Worm (Caenorhabditis elegans): Measurements from ENCODE around the gene F57F4.2.

F57F4.2 gene

ce11 chrV:6413057-6413456 is 23.5 kb upstream of the F57F4.2 start (continued):
- TF ChIP-seq ama-1 (optimal IDR thresholded peaks at IDR 0.05) (no peak), tag-97 (GFP tag; IDR thresholded peaks at IDR 0.05) (no peak), zip-11 (GFP tag; IDR thresholded peaks at IDR 0.05) (no peak), ces-1 (GFP tag; optimal IDR thresholded peaks at IDR 0.05) (no peak), nhr-28 (tag; optimal IDR thresholded peaks at IDR 0.05) (peak; percentile 87), daf-16 (GFP tag; optimal IDR thresholded peaks at IDR 0.05) (peak in 1 of 2 experiments; percentile 41), daf-16 (tag; optimal IDR thresholded peaks at IDR 0.05) (peak; percentile 52), daf-12 (tag; optimal IDR thresholded peaks at IDR 0.05) (no peak), hlh-30 (tag; optimal IDR thresholded peaks at IDR 0.05; ENCODE audit: insufficient read depth) (no peak), lin-29 (GFP tag; IDR thresholded peaks at IDR 0.05) (no peak), mdt-29 (GFP tag; IDR thresholded peaks at IDR 0.05) (no peak), mep-1 (tag; optimal IDR thresholded peaks at IDR 0.05) (peak; percentile 30), lir-3 (tag; optimal IDR thresholded peaks at IDR 0.05) (no peak), pqm-1 (tag; optimal IDR thresholded peaks at IDR 0.05) (peak; percentile 97), dve-1 (tag; optimal IDR thresholded peaks at IDR 0.05; ENCODE audit: insufficient read depth) (peak; percentile 86), nhr-77 (tag; optimal IDR thresholded peaks at IDR 0.05) (no peak), Y48G9A.11 (GFP tag; IDR thresholded peaks at IDR 0.05) (no peak), snpc-1.2 (GFP tag; IDR thresholded peaks at IDR 0.05) (no peak), Y105C5A.15 (GFP tag; IDR thresholded peaks at IDR 0.05) (no peak), nhr-111 (GFP tag; optimal IDR thresholded peaks at IDR 0.05) (no peak), dmd-6 (GFP tag; IDR thresholded peaks at IDR 0.05) (peak; percentile 90), nhr-41 (GFP tag; IDR thresholded peaks at IDR 0.05) (no peak), nhr-102 (tag; optimal IDR thresholded peaks at IDR 0.05) (peak; percentile 72), ZK337.2 (GFP tag; IDR thresholded peaks at IDR 0.05) (no peak), F44E2.7 (GFP tag; IDR thresholded peaks at IDR 0.05) (no peak), dmd-9 (GFP tag; IDR thresholded peaks at IDR 0.05) (no peak), cey-2 (tag; optimal IDR thresholded peaks at IDR 0.05; ENCODE audit: borderline replicate concordance, insufficient read depth) (no peak)

- TF ChIP-seq mep-1 (tag; optimal IDR thresholded peaks at IDR 0.05) (peak; percentile 21), dmd-6 (GFP tag; IDR thresholded peaks at IDR 0.05) (peak; percentile 93), ZK546.5 (tag; optimal IDR thresholded peaks at IDR 0.05) (no peak), lir-3 (tag; optimal IDR thresholded peaks at IDR 0.05) (no peak), mxl-2 (GFP tag; conservative IDR thresholded peaks at IDR 0.05) (no peak), hlh-11 (tag; optimal IDR thresholded peaks at IDR 0.05) (peak; percentile 72), sdz-12 (GFP tag; optimal IDR thresholded peaks at IDR 0.05) (no peak), ZK337.2 (GFP tag; IDR thresholded peaks at IDR 0.05) (no peak), nhr-102 (tag; optimal IDR thresholded peaks at IDR 0.05) (peak; percentile 31), lin-39 (tag; optimal IDR thresholded peaks at IDR 0.05) (no peak), saeg-2 (GFP tag; IDR thresholded peaks at IDR 0.05) (no peak), pqm-1 (tag; optimal IDR thresholded peaks at IDR 0.05) (peak; percentile 84), ztf-7 (tag; optimal IDR thresholded peaks at IDR 0.05) (no peak), hlh-30 (tag; optimal IDR thresholded peaks at IDR 0.05; ENCODE audit: insufficient read depth) (peak; percentile 50), daf-16 (GFP tag; optimal IDR thresholded peaks at IDR 0.05) (no peak), daf-16 (tag; optimal IDR thresholded peaks at IDR 0.05) (peak; percentile 34), R02D3.7 (tag; optimal IDR thresholded peaks at IDR 0.05) (no peak), mdl-1 (tag; optimal IDR thresholded peaks at IDR 0.05) (peak in 1 of 2 experiments; percentile 75), tra-1 (GFP tag; IDR thresholded peaks at IDR 0.05) (peak; percentile 67; the same call in 1 of the 2 replicates), nhr-25 (tag; optimal IDR thresholded peaks at IDR 0.05; ENCODE audit: borderline replicate concordance, insufficient read depth) (no peak), dpl-1 (GFP tag; optimal IDR thresholded peaks at IDR 0.05) (no peak), F10B5.3 (tag; optimal IDR thresholded peaks at IDR 0.05) (no peak), lin-1 (GFP tag; IDR thresholded peaks at IDR 0.05) (0 out of 2 replicates have a peak, but pooled peaks have one; percentile 11), nhr-42 (GFP tag; IDR thresholded peaks at IDR 0.05) (no peak), lsy-2 (tag; optimal IDR thresholded peaks at IDR 0.05) (peak in 1 of 2 experiments; percentile 38), ceh-20 (GFP tag; IDR thresholded peaks at IDR 0.05) (peak; percentile 68), unc-39 (tag; optimal IDR thresholded peaks at IDR 0.05) (no peak), zfp-2 (tag; optimal IDR thresholded peaks at IDR 0.05) (no peak), nhr-76 (tag; optimal IDR thresholded peaks at IDR 0.05) (no peak), php-3 (GFP tag; IDR thresholded peaks at IDR 0.05) (peak; percentile 99), mxl-3 (GFP tag; optimal IDR thresholded peaks at IDR 0.05) (peak; percentile 17), Y48G9A.11 (GFP tag; IDR thresholded peaks at IDR 0.05) (no peak)
These were observed 21.6 kb upstream of the F57F4.2 start for ce11 chrV:6411161-6411560.

All from whole organism, L4 larva.